Fruit fly (Drosophila melanogaster): Measurements from ENCODE around the gene CG17544.
A peak's percentile ranks its signal among the peaks of the same experiment; 100 is the strongest.

The CG17544 gene

dm6 chr2L:19434260-19434659 is 36.0 kb upstream of the CG17544 start (continued):
- TF ChIP-seq kni (GFP tag; optimal IDR thresholded peaks at IDR 0.05), result peak; percentile 52
- TF ChIP-seq kay (GFP tag; optimal IDR thresholded peaks at IDR 0.05), result no peak
- peak; percentile 48 for TF ChIP-seq CG10267 (tag; optimal IDR thresholded peaks at IDR 0.05)
- no peak for TF ChIP-seq CG8765 (GFP tag; IDR thresholded peaks at IDR 0.05)
- TF ChIP-seq BtbVII (GFP tag; optimal IDR thresholded peaks at IDR 0.05), result peak; percentile 79
- TF ChIP-seq Mrtf (GFP tag; IDR thresholded peaks at IDR 0.05), result no peak
- TF ChIP-seq Sry-β (GFP tag; optimal IDR thresholded peaks at IDR 0.05), result peak; percentile 15
- TF ChIP-seq mld (GFP tag; IDR thresholded peaks at IDR 0.05; ENCODE audit: partially characterized antibody), result no peak
- TF ChIP-seq D19A (tag; optimal IDR thresholded peaks at IDR 0.05), result peak; percentile 34
- peak; percentile 60 for TF ChIP-seq CG4328 (GFP tag; optimal IDR thresholded peaks at IDR 0.05)
- peak; percentile 91 for TF ChIP-seq CG33557 (GFP tag; optimal IDR thresholded peaks at IDR 0.05)
- TF ChIP-seq jigr1 (GFP tag; IDR thresholded peaks at IDR 0.05), result no peak
- no peak for TF ChIP-seq sr (GFP tag; IDR thresholded peaks at IDR 0.05)
- TF ChIP-seq Ssrp (tag; optimal IDR thresholded peaks at IDR 0.05), result no peak
- TF ChIP-seq CG1603 (tag; optimal IDR thresholded peaks at IDR 0.05), result peak; percentile 68
- no peak for TF ChIP-seq aop (GFP tag; IDR thresholded peaks at IDR 0.05)
- peak; percentile 63 for TF ChIP-seq CG31441 (GFP tag; IDR thresholded peaks at IDR 0.05)
- TF ChIP-seq tgo (GFP tag; IDR thresholded peaks at IDR 0.05), result no peak
- TF ChIP-seq TFAM (GFP tag; optimal IDR thresholded peaks at IDR 0.05), result peak; percentile 10
- TF ChIP-seq hbn (GFP tag; IDR thresholded peaks at IDR 0.05; ENCODE audit: partially characterized antibody), result no peak
- TF ChIP-seq Dbx (GFP tag; IDR thresholded peaks at IDR 0.05), result no peak
- no peak for TF ChIP-seq CG3847 (GFP tag; IDR thresholded peaks at IDR 0.05)
- TF ChIP-seq Dek (tag; optimal IDR thresholded peaks at IDR 0.05), result no peak
- peak; percentile 78 for TF ChIP-seq CG17912 (GFP tag; optimal IDR thresholded peaks at IDR 0.05)
- TF ChIP-seq CG17385 (GFP tag; optimal IDR thresholded peaks at IDR 0.05), result peak; percentile 55
- TF ChIP-seq CG5180 (GFP tag; optimal IDR thresholded peaks at IDR 0.05), result peak; percentile 24
- TF ChIP-seq CG13775 (GFP tag; optimal IDR thresholded peaks at IDR 0.05), result no peak
- TF ChIP-seq seq (GFP tag; IDR thresholded peaks at IDR 0.05), result no peak
- no peak for TF ChIP-seq run (tag; optimal IDR thresholded peaks at IDR 0.05)
- TF ChIP-seq CG17328 (GFP tag; IDR thresholded peaks at IDR 0.05), result no peak
- TF ChIP-seq CG6654 (GFP tag; optimal IDR thresholded peaks at IDR 0.05), result no peak
- TF ChIP-seq yki (optimal IDR thresholded peaks at IDR 0.05), result no peak
- TF ChIP-seq otp (GFP tag; IDR thresholded peaks at IDR 0.05), result no peak
- TF ChIP-seq CG10565 (GFP tag; optimal IDR thresholded peaks at IDR 0.05), result no peak
- peak; percentile 70 for TF ChIP-seq Fer1 (GFP tag; optimal IDR thresholded peaks at IDR 0.05)
- peak; percentile 37 for TF ChIP-seq CTCF (GFP tag; optimal IDR thresholded peaks at IDR 0.05)
- TF ChIP-seq CG6254 (GFP tag; optimal IDR thresholded peaks at IDR 0.05), result peak; percentile 59
- peak; percentile 70 for TF ChIP-seq Spps (tag; optimal IDR thresholded peaks at IDR 0.05)
- peak; percentile 43 for TF ChIP-seq scrt (GFP tag; optimal IDR thresholded peaks at IDR 0.05)
- TF ChIP-seq CG11504 (tag; optimal IDR thresholded peaks at IDR 0.05), result peak; percentile 49
- TF ChIP-seq CG13296 (GFP tag; optimal IDR thresholded peaks at IDR 0.05), result peak; percentile 78
- TF ChIP-seq CG10274 (GFP tag; optimal IDR thresholded peaks at IDR 0.05), result no peak
- TF ChIP-seq Doc3 (GFP tag; IDR thresholded peaks at IDR 0.05; ENCODE audit: partially characterized antibody), result no peak
- peak; percentile 67 for TF ChIP-seq sqz (GFP tag; optimal IDR thresholded peaks at IDR 0.05)
- TF ChIP-seq Med (GFP tag), result peak; percentile 88
- TF ChIP-seq nmo (GFP tag; optimal IDR thresholded peaks at IDR 0.05), result no peak
- TF ChIP-seq Max (GFP tag; optimal IDR thresholded peaks at IDR 0.05), result peak; percentile 20
- peak; percentile 12 for TF ChIP-seq CG18764 (GFP tag; optimal IDR thresholded peaks at IDR 0.05)
- peak; percentile 82 for TF ChIP-seq CG7987 (GFP tag; optimal IDR thresholded peaks at IDR 0.05)
- no peak for TF ChIP-seq slou (GFP tag; optimal IDR thresholded peaks at IDR 0.05)
- peak in 1 of 2 experiments; percentile 23 for TF ChIP-seq Pdp1 (GFP tag; optimal IDR thresholded peaks at IDR 0.05)
- peak; percentile 46 for TF ChIP-seq org-1 (GFP tag; optimal IDR thresholded peaks at IDR 0.05)
